Worm (Caenorhabditis elegans) whole organism, late embryonic: Measurements from ENCODE around the gene M151.7.

ENCODE experiments used
- C08G9.2 ChIP-seq: sonication (generic microtip); optimal IDR thresholded peaks from 2 replicates; lab custom pipeline; 2016; ENCODE audit warnings: mild to moderate bottlenecking, missing genetic modification characterization, moderate library complexity, missing compliant biosample characterization
- C38D4.7 ChIP-seq: fragments of 200-800 bp; sonication (Bioruptor generic); optimal IDR thresholded peaks from 2 replicates; lab custom pipeline; 2018; ENCODE audit warnings: mild to moderate bottlenecking, missing genetic modification characterization, moderate library complexity, missing compliant biosample characterization
- F13H6.1 ChIP-seq: sonication (generic microtip); optimal IDR thresholded peaks from 2 replicates; lab custom pipeline; 2016; ENCODE audit warnings: missing genetic modification characterization, missing compliant biosample characterization
- K02D7.2 ChIP-seq: sonication (generic microtip); optimal IDR thresholded peaks from 2 replicates; lab custom pipeline; 2017; ENCODE audit warnings: mild to moderate bottlenecking, missing genetic modification characterization, missing compliant biosample characterization
- K09A11.1 ChIP-seq: sonication (generic microtip); optimal IDR thresholded peaks from 2 replicates; lab custom pipeline; 2017; ENCODE audit warnings: antibody characterized with exemption, mild to moderate bottlenecking, missing genetic modification characterization, missing compliant biosample characterization; ENCODE audit not compliant: insufficient read depth
- T23F11.4 ChIP-seq: fragments of 200-800 bp; sonication (Bioruptor generic); optimal IDR thresholded peaks from 2 replicates; lab custom pipeline; 2018; ENCODE audit warnings: mild to moderate bottlenecking, missing genetic modification characterization, missing compliant biosample characterization
- Y22D7AL.16 ChIP-seq: sonication (generic microtip); optimal IDR thresholded peaks from 2 replicates; lab custom pipeline; 2016; ENCODE audit warnings: missing genetic modification characterization, missing compliant biosample characterization
- ceh-14 ChIP-seq: sonication (generic microtip); optimal IDR thresholded peaks from 2 replicates; lab custom pipeline; 2016; ENCODE audit warnings: missing genotype, missing genetic modification characterization, missing compliant biosample characterization
- ceh-18 ChIP-seq: sonication (generic microtip); optimal IDR thresholded peaks from 2 replicates; lab custom pipeline; 2016; ENCODE audit warnings: missing genetic modification characterization, missing compliant biosample characterization
- ceh-19 ChIP-seq: fragments of 200-800 bp; sonication (Bioruptor generic); optimal IDR thresholded peaks from 2 replicates; lab custom pipeline; 2018; ENCODE audit warnings: mild to moderate bottlenecking, missing genetic modification characterization, missing compliant biosample characterization
- ceh-2 ChIP-seq: sonication (generic microtip); optimal IDR thresholded peaks from 2 replicates; lab custom pipeline; 2016; ENCODE audit warnings: missing genotype, missing genetic modification characterization, missing compliant biosample characterization
- ceh-22 ChIP-seq: sonication (generic microtip); optimal IDR thresholded peaks from 2 replicates; lab custom pipeline; 2017; ENCODE audit warnings: missing biosample characterization, missing genetic modification characterization
- ceh-45 ChIP-seq: fragments of 200-800 bp; sonication (Bioruptor generic); IDR thresholded peaks from 2 replicates; pipeline ENCODE4 v1.3.6; 2022; ENCODE audit warnings: missing genetic modification reagents, missing genetic modification characterization, missing compliant biosample characterization
- ceh-48 ChIP-seq: sonication (generic microtip); optimal IDR thresholded peaks from 2 replicates; lab custom pipeline; 2016; ENCODE audit warnings: missing genetic modification characterization, inconsistent platforms, missing compliant biosample characterization
- dmd-4 ChIP-seq: sonication (generic microtip); optimal IDR thresholded peaks from 2 replicates; lab custom pipeline; 2016; ENCODE audit warnings: borderline replicate concordance, missing genetic modification characterization, missing compliant biosample characterization
- dve-1 ChIP-seq: sonication (generic microtip); optimal IDR thresholded peaks from 2 replicates; lab custom pipeline; 2017; ENCODE audit warnings: antibody characterized with exemption, mild to moderate bottlenecking, missing genetic modification characterization, missing compliant biosample characterization
- elt-4 ChIP-seq: sonication (generic microtip); optimal IDR thresholded peaks from 2 replicates; lab custom pipeline; 2016; ENCODE audit warnings: missing genetic modification characterization, missing compliant biosample characterization
- eyg-1 ChIP-seq: sonication (generic microtip); optimal IDR thresholded peaks from 2 replicates; lab custom pipeline; 2016; ENCODE audit warnings: missing genotype, missing genetic modification characterization, missing compliant biosample characterization
- fkh-6 ChIP-seq: sonication (generic microtip); optimal IDR thresholded peaks from 2 replicates; lab custom pipeline; 2016; ENCODE audit warnings: missing genetic modification characterization, missing compliant biosample characterization
- gmeb-2 ChIP-seq: sonication (generic microtip); optimal IDR thresholded peaks from 2 replicates; lab custom pipeline; 2016; ENCODE audit warnings: missing genetic modification characterization, inconsistent platforms, missing compliant biosample characterization
- hlh-13 ChIP-seq: fragments of 200-800 bp; sonication (Bioruptor generic); optimal IDR thresholded peaks from 2 replicates; lab custom pipeline; 2018; ENCODE audit warnings: mild to moderate bottlenecking, missing genetic modification characterization, missing compliant biosample characterization
- hlh-30 ChIP-seq: sonication (generic microtip); optimal IDR thresholded peaks from 2 replicates; lab custom pipeline; 2017; ENCODE audit warnings: antibody characterized with exemption, missing genetic modification characterization, missing compliant biosample characterization; ENCODE audit not compliant: insufficient read depth
- mec-3 ChIP-seq: sonication (generic microtip); optimal IDR thresholded peaks from 2 replicates; lab custom pipeline; 2016; ENCODE audit warnings: borderline replicate concordance, missing genetic modification characterization, missing compliant biosample characterization
- nfya-1 ChIP-seq: sonication (generic microtip); optimal IDR thresholded peaks from 2 replicates; lab custom pipeline; 2017; ENCODE audit warnings: missing genetic modification characterization, mild to moderate bottlenecking, missing compliant biosample characterization, antibody characterized with exemption, moderate library complexity
- nhr-11 ChIP-seq: fragments of 150-350 bp; optimal IDR thresholded peaks from 2 replicates; lab custom pipeline; 2014; ENCODE audit warnings: missing biosample characterization, missing genetic modification characterization
- nhr-232 ChIP-seq: sonication (generic microtip); optimal IDR thresholded peaks from 2 replicates; lab custom pipeline; 2016; ENCODE audit warnings: missing genetic modification characterization, missing compliant biosample characterization
- npax-4 ChIP-seq: sonication (generic microtip); optimal IDR thresholded peaks from 2 replicates; lab custom pipeline; 2016; ENCODE audit warnings: missing genetic modification characterization, missing compliant biosample characterization
- pag-3 ChIP-seq: sonication (generic microtip); optimal IDR thresholded peaks from 2 replicates; lab custom pipeline; 2016; ENCODE audit warnings: missing compliant biosample characterization, missing genetic modification characterization, borderline replicate concordance
- pat-9 ChIP-seq: fragments of 200-800 bp; sonication (Bioruptor generic); optimal IDR thresholded peaks from 2 replicates; lab custom pipeline; 2018; ENCODE audit warnings: mild to moderate bottlenecking, missing genetic modification characterization, moderate library complexity, missing compliant biosample characterization
- pqm-1 ChIP-seq: sonication (generic microtip); optimal IDR thresholded peaks from 2 replicates; lab custom pipeline; 2016; ENCODE audit warnings: missing genetic modification characterization, missing compliant biosample characterization
- pros-1 ChIP-seq: fragments of 150-350 bp; optimal IDR thresholded peaks from 2 replicates; lab custom pipeline; 2014; ENCODE audit warnings: missing biosample characterization, missing genetic modification reagents, missing genetic modification characterization
- rnt-1 ChIP-seq: sonication (generic microtip); optimal IDR thresholded peaks from 2 replicates; lab custom pipeline; 2016; ENCODE audit warnings: missing genetic modification characterization, missing compliant biosample characterization
- sdc-2 ChIP-seq: sonication (generic microtip); optimal IDR thresholded peaks from 2 replicates; lab custom pipeline; 2016; ENCODE audit warnings: missing genotype, missing genetic modification characterization, missing compliant biosample characterization
- sox-2 ChIP-seq: fragments of 200-800 bp; sonication (Bioruptor generic); IDR thresholded peaks from 2 replicates; pipeline ENCODE4 v1.3.6; 2022; ENCODE audit warnings: missing genetic modification reagents, missing genetic modification characterization, missing compliant biosample characterization
- sox-4 ChIP-seq: sonication (generic microtip); optimal IDR thresholded peaks from 2 replicates; lab custom pipeline; 2017; ENCODE audit warnings: mild to moderate bottlenecking, missing genetic modification characterization, inconsistent platforms, missing compliant biosample characterization
- tbx-7 ChIP-seq: sonication (generic microtip); optimal IDR thresholded peaks from 2 replicates; lab custom pipeline; 2016; ENCODE audit warnings: missing genotype, missing genetic modification characterization, missing compliant biosample characterization
- ttx-3 ChIP-seq: sonication (generic microtip); optimal IDR thresholded peaks from 2 replicates; lab custom pipeline; 2016; ENCODE audit warnings: missing genetic modification reagents, missing genetic modification characterization, missing compliant biosample characterization
- unc-3 ChIP-seq, 2 experiments: fragments of 200-800 bp in 1 of 2; sonication (Bioruptor generic) in 1 of 2; sonication (generic microtip) in 1 of 2; conservative IDR thresholded peaks in 1 of 2; optimal IDR thresholded peaks in 1 of 2; 2 replicates each; pipeline versions ENCODE4 v1.3.6 to Lab custom; 2016 to 2022; ENCODE audit warnings: missing compliant biosample characterization in 2 of 2, missing genetic modification characterization in 2 of 2, missing genetic modification reagents in 1 of 2
- unc-42 ChIP-seq: sonication (generic microtip); optimal IDR thresholded peaks from 2 replicates; lab custom pipeline; 2016; ENCODE audit warnings: missing genotype, missing genetic modification characterization, missing compliant biosample characterization
- unc-55 ChIP-seq: sonication (generic microtip); optimal IDR thresholded peaks from 2 replicates; lab custom pipeline; 2017; ENCODE audit warnings: missing biosample characterization, missing genetic modification reagents, missing genetic modification characterization
- unc-86 ChIP-seq: sonication (generic microtip); optimal IDR thresholded peaks from 2 replicates; lab custom pipeline; 2016; ENCODE audit warnings: missing genetic modification characterization, missing compliant biosample characterization
- zip-5 ChIP-seq: sonication (generic microtip); optimal IDR thresholded peaks from 2 replicates; lab custom pipeline; 2016; ENCODE audit warnings: missing genetic modification characterization, missing compliant biosample characterization

Gene M151.7

DNA sequence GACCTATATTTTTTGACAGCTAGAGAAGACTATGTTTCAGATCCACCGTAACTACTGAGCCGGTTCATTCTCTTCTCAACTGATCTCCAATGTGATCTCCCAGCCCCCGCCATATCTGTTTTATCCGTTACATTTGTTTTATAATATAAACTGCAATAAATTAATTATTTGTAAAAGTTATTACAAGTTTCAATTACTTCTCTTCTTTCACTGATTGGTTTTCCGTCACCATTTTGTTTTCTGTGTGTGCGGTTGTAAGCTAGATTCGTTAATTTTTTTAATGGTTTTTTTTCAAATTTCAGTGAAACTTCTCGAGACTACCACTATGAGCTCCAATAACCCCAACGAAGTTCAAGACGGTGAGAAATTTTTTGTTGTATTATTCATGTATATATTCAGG is 8.7 kb downstream of the M151.7 start, which contains the start of gene M151.2:
Gene M151.2 (plus strand): TSS at position 301 of the 400 bp plus-strand sequence.
- TF ChIP-seq ceh-22 (tag; lab: Kevin White, UChicago): no peak
- no peak for TF ChIP-seq nhr-232 (tag; lab: Kevin White, UChicago)
- TF ChIP-seq sox-4: no peak
- no peak for TF ChIP-seq ceh-45
- TF ChIP-seq fkh-6 (tag; lab: Kevin White, UChicago): no peak
- no peak for TF ChIP-seq sox-2 (GFP tag; lab: Robert Waterston, UW)
- no peak for TF ChIP-seq K02D7.2
- TF ChIP-seq unc-42 (tag; lab: Kevin White, UChicago): no peak
- TF ChIP-seq hlh-30 (tag; lab: Kevin White, UChicago): no peak
- no peak for TF ChIP-seq T23F11.4 (GFP tag; lab: Kevin White, UChicago)
- TF ChIP-seq rnt-1: no peak
- TF ChIP-seq C38D4.7 (GFP tag; lab: Kevin White, UChicago): no peak
- no peak for TF ChIP-seq unc-55 (GFP tag; lab: Kevin White, UChicago)
- TF ChIP-seq ceh-2 (tag; lab: Kevin White, UChicago): no peak
- no peak for TF ChIP-seq hlh-13 (GFP tag; lab: Kevin White, UChicago)

DNA sequence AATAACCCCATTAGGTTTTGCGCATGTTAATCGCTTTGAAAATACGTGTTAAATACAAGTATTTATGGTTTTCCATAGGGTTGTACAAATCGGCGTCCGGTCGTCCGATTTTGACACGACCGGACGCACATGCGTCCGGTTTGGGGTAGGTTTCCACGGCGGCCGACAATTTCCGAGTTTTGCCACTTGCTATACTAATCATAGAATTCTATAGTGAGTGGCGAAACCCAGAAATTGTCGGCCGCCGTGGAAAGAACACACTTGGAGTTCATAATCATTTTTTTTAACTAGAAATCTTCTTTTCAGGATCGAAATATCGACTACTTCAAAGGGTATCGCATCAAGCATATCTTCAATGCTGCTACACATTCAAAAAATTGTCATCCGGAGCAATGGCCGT is 12.7 kb downstream of the M151.7 start:
- TF ChIP-seq zip-5 (no peak), dve-1 (no peak), hlh-30 (tag; lab: Kevin White, UChicago) (no peak), ttx-3 (no peak), sox-4 (no peak), sox-2 (GFP tag; lab: Robert Waterston, UW) (no peak), K02D7.2 (no peak), ceh-48 (no peak), elt-4 (tag; lab: Kevin White, UChicago) (no peak), nfya-1 (tag; lab: Kevin White, UChicago) (no peak), unc-86 (no peak), eyg-1 (tag; lab: Kevin White, UChicago) (no peak)

DNA sequence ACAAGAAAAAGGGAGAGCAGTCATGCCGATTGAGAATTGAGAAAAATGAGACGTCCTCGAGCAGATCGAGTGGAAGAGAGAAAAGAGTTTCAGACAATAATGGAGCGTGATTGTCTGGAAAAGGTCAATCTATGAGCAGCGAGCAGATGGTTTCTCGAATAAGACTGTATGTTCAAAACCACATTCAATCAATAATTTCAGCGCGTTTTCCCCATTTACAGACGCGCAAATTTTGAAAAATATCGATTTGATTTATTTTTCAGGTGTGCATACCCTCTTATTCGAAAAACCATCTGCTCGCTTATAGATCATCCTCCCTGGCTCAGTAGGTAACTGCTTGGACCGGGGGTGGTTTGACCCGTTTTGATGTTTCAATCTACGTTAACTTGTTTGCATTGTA is 17.1 kb downstream of the M151.7 start, which contains the start of gene fbxb-31:
Gene fbxb-31 (minus strand): TSS at position 101 of the 400 bp plus-strand sequence.
- TF ChIP-seq K09A11.1 (tag; lab: Kevin White, UChicago) (no peak), dmd-4 (tag; lab: Kevin White, UChicago) (no peak), ceh-14 (no peak), C08G9.2 (tag; lab: Kevin White, UChicago) (no peak), sox-4 (no peak), unc-3 (GFP tag; conservative IDR thresholded peaks at IDR 0.05; lab: Robert Waterston, UW) (no peak), unc-3 (tag; optimal IDR thresholded peaks at IDR 0.05; lab: Kevin White, UChicago) (no peak), pag-3 (tag; lab: Kevin White, UChicago) (no peak), pros-1 (no peak)

DNA sequence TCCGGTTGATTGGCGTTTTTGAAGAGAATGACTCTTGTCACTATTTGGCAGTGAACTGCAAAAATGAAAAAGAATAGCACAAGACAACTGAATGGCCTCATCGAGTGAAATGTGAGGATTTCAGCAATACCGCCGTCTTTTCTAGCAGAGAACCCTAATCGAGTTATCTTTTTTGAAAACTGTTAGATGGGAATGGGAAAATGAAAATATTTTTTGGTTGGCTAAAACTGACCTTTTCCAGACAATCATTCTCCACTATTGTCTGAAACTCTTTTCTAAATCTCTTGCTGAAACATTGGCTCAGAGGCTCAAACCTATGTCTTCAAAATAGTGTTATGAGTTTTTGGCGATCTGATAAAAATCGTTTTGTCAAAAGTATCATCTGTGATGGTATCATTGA is 18.1 kb downstream of the M151.7 start, which contains the start of gene M151.10:
Gene M151.10 (minus strand): TSS at position 101 of the 400 bp plus-strand sequence.
- TF ChIP-seq npax-4: no peak
- TF ChIP-seq pqm-1 (tag; lab: Kevin White, UChicago): no peak
- TF ChIP-seq unc-55 (GFP tag; lab: Kevin White, UChicago): no peak
- TF ChIP-seq sdc-2 (tag; lab: Kevin White, UChicago): no peak

DNA sequence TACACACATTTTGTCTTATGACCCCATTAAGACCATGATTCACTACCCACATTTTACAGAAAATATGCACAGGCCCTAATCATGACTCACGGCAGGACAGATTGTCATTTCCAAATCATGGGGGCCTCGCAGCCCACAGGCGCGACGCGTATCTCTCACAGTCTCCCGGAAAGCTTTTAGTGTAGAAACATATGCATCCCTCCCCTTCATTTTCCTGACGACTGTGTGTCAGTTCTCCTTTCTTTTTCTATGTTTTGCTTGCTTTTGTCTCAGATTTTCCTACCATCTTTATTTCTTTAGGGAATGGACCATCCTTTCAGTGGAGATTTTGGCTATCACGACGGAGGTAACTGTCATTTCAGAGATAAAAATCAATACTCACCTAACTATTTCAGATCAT is 19.1 kb downstream of the M151.7 start, which contains the start of gene M151.1:
Gene M151.1 (plus strand): TSS at position 301 of the 400 bp plus-strand sequence.
- TF ChIP-seq Y22D7AL.16 (no peak), F13H6.1 (tag; lab: Kevin White, UChicago) (no peak), tbx-7 (tag; lab: Kevin White, UChicago) (no peak), ceh-18 (tag; lab: Kevin White, UChicago) (no peak), K09A11.1 (tag; lab: Kevin White, UChicago) (no peak), ceh-19 (GFP tag; lab: Kevin White, UChicago) (no peak), mec-3 (tag; lab: Kevin White, UChicago) (no peak), npax-4 (no peak), rnt-1 (no peak), ceh-22 (tag; lab: Kevin White, UChicago) (no peak), nhr-11 (tag; lab: Kevin White, UChicago) (no peak), gmeb-2 (tag; lab: Kevin White, UChicago) (no peak), pat-9 (no peak), dve-1 (no peak), sdc-2 (tag; lab: Kevin White, UChicago) (no peak)
- TF ChIP-seq, all 69 proteins: peak for 0
